Fruit fly (Drosophila melanogaster) whole organism, embryonic: ENCODE results near the gene CG8206.

Experiments
- CG11247 ChIP-seq: fragments of 200-800 bp; sonication (Bioruptor generic); IDR thresholded peaks from 2 replicates; pipeline ENCODE4 v1.3.6; 2022; ENCODE audit warnings: missing biosample characterization, missing genetic modification characterization
- CG11560 ChIP-seq: fragments of 200-800 bp; sonication (Bioruptor generic); IDR thresholded peaks from 3 replicates; pipeline ENCODE4 v1.3.6; 2022; ENCODE audit warnings: missing biosample characterization, missing genetic modification characterization
- CG12236 ChIP-seq: fragments of 200-800 bp; sonication (Bioruptor generic); optimal IDR thresholded peaks from 2 replicates; lab custom pipeline; 2016; ENCODE audit warnings: missing biosample characterization, missing genetic modification characterization
- CG12769 ChIP-seq: fragments of 200-800 bp; sonication (Bioruptor generic); optimal IDR thresholded peaks from 2 replicates; lab custom pipeline; 2019; ENCODE audit warnings: missing biosample characterization, mild to moderate bottlenecking, missing genetic modification characterization, moderate library complexity
- CG14050 ChIP-seq: fragments of 200-800 bp; sonication (Bioruptor generic); IDR thresholded peaks from 3 replicates; pipeline ENCODE4 v1.3.6; 2022; ENCODE audit warnings: missing biosample characterization, missing genetic modification characterization
- CG14441 ChIP-seq: fragments of 200-800 bp; sonication (Bioruptor generic); IDR thresholded peaks from 2 replicates; pipeline ENCODE4 v1.3.6; 2022; ENCODE audit warnings: missing biosample characterization, missing genetic modification characterization
- CG16813 ChIP-seq: fragments of 200-800 bp; sonication (Bioruptor generic); IDR thresholded peaks from 3 replicates; pipeline ENCODE4 v1.3.6; 2022; ENCODE audit warnings: missing biosample characterization, missing genetic modification characterization; ENCODE audit not compliant: partially characterized antibody
- CG17186 ChIP-seq: fragments of 200-800 bp; sonication (Bioruptor generic); optimal IDR thresholded peaks from 3 replicates; lab custom pipeline; 2017; ENCODE audit warnings: missing biosample characterization, missing genetic modification reagents, missing genetic modification characterization
- CG17328 ChIP-seq: fragments of 200-800 bp; sonication (Bioruptor generic); IDR thresholded peaks from 2 replicates; pipeline ENCODE4 v1.3.6; 2022; ENCODE audit warnings: missing biosample characterization, missing genetic modification characterization
- CG1792 ChIP-seq: fragments of 200-800 bp; sonication (Bioruptor generic); optimal IDR thresholded peaks from 2 replicates; lab custom pipeline; 2016; ENCODE audit warnings: missing biosample characterization, missing genetic modification characterization
- CG2889 ChIP-seq: fragments of 200-800 bp; sonication (Bioruptor generic); IDR thresholded peaks from 3 replicates; pipeline ENCODE4 v1.3.6; 2022; ENCODE audit warnings: missing biosample characterization, missing genetic modification characterization
- CG32767 ChIP-seq: fragments of 200-800 bp; sonication (Bioruptor generic); IDR thresholded peaks from 2 replicates; pipeline ENCODE4 v1.3.6; 2022; ENCODE audit warnings: missing biosample characterization, missing genetic modification characterization
- CG7271 ChIP-seq: fragments of 200-800 bp; sonication (Bioruptor generic); optimal IDR thresholded peaks from 2 replicates; lab custom pipeline; 2018; ENCODE audit warnings: missing biosample characterization, mild to moderate bottlenecking, missing genetic modification characterization, moderate library complexity
- CG8281 ChIP-seq: fragments of 200-800 bp; sonication (Bioruptor generic); optimal IDR thresholded peaks from 2 replicates; lab custom pipeline; 2018; ENCODE audit warnings: missing biosample characterization, mild to moderate bottlenecking, missing genetic modification characterization, moderate library complexity
- CG8388 ChIP-seq: fragments of 200-800 bp; sonication (Bioruptor generic); optimal IDR thresholded peaks from 2 replicates; lab custom pipeline; 2019; ENCODE audit warnings: missing biosample characterization, mild to moderate bottlenecking, missing genetic modification characterization, moderate library complexity
- CG8765 ChIP-seq: fragments of 200-800 bp; sonication (Bioruptor generic); IDR thresholded peaks from 2 replicates; pipeline ENCODE4 v1.3.6; 2022; ENCODE audit warnings: missing biosample characterization, missing genetic modification characterization
- CrebB ChIP-seq: fragments of 200-800 bp; sonication (Bioruptor generic); optimal IDR thresholded peaks from 3 replicates; lab custom pipeline; 2018; ENCODE audit warnings: missing biosample characterization, mild to moderate bottlenecking, missing genetic modification characterization
- Dp ChIP-seq: fragments of 200-800 bp; sonication (Bioruptor generic); optimal IDR thresholded peaks from 2 replicates; lab custom pipeline; 2018; ENCODE audit warnings: missing biosample characterization, mild to moderate bottlenecking, missing genetic modification characterization, moderate library complexity
- Dref ChIP-seq: fragments of 200-800 bp; sonication (Bioruptor generic); IDR thresholded peaks from 2 replicates; pipeline ENCODE4 v1.3.6; 2022; ENCODE audit warnings: missing biosample characterization, missing genetic modification characterization
- E2f1 ChIP-seq: fragments of 200-800 bp; sonication (Bioruptor generic); IDR thresholded peaks from 2 replicates; pipeline ENCODE4 v1.3.6; 2022; ENCODE audit warnings: missing biosample characterization, missing genetic modification characterization
- ERR ChIP-seq: fragments of 200-800 bp; sonication (Bioruptor generic); optimal IDR thresholded peaks from 2 replicates; lab custom pipeline; 2016; ENCODE audit warnings: missing biosample characterization, missing genetic modification characterization
- HLH54F ChIP-seq: fragments of 200-800 bp; sonication (Bioruptor generic); optimal IDR thresholded peaks from 3 replicates; lab custom pipeline; 2016; ENCODE audit warnings: missing biosample characterization, missing genetic modification characterization
- Hr39 ChIP-seq: fragments of >200 bp; optimal IDR thresholded peaks from 2 replicates; lab custom pipeline; 2017
- Hr51 ChIP-seq, 2 experiments: fragments of 200-800 bp; sonication (Bioruptor generic); optimal IDR thresholded peaks; 2 replicates in 1 of 2; 3 replicates in 1 of 2; lab custom pipeline; 2016 to 2018; ENCODE audit warnings: missing biosample characterization in 2 of 2, missing genetic modification characterization in 2 of 2, mild to moderate bottlenecking in 1 of 2, moderate library complexity in 1 of 2
- NK7.1 ChIP-seq: fragments of 200-800 bp; sonication (Bioruptor generic); optimal IDR thresholded peaks from 3 replicates; lab custom pipeline; 2016; ENCODE audit warnings: missing biosample characterization, missing genetic modification characterization
- Neu2 ChIP-seq: fragments of 200-800 bp; sonication (Bioruptor generic); optimal IDR thresholded peaks from 3 replicates; lab custom pipeline; 2016; ENCODE audit warnings: missing biosample characterization, missing genetic modification characterization, borderline replicate concordance
- Nf-YC ChIP-seq: fragments of 200-800 bp; optimal IDR thresholded peaks from 3 replicates; lab custom pipeline; 2019; ENCODE audit warnings: missing biosample characterization, mild to moderate bottlenecking, missing genetic modification characterization, moderate library complexity
- Spps ChIP-seq: fragments of 200-800 bp; sonication (Bioruptor generic); optimal IDR thresholded peaks from 2 replicates; lab custom pipeline; 2018; ENCODE audit warnings: missing biosample characterization, mild to moderate bottlenecking, missing genetic modification characterization
- amos ChIP-seq: fragments of 200-800 bp; sonication (Bioruptor generic); IDR thresholded peaks from 2 replicates; pipeline ENCODE4 v1.3.6; 2022; ENCODE audit warnings: missing biosample characterization, missing genetic modification characterization; ENCODE audit not compliant: partially characterized antibody
- ap ChIP-seq: fragments of 200-800 bp; sonication (Bioruptor generic); IDR thresholded peaks from 2 replicates; pipeline ENCODE4 v1.3.6; 2022; ENCODE audit warnings: missing biosample characterization, missing genetic modification characterization
- crol ChIP-seq: fragments of 200-800 bp; sonication (Bioruptor generic); IDR thresholded peaks from 2 replicates; pipeline ENCODE4 v1.3.6; 2022; ENCODE audit warnings: missing biosample characterization, missing genetic modification characterization
- dmrt11E ChIP-seq: fragments of 200-800 bp; sonication (Bioruptor generic); optimal IDR thresholded peaks from 3 replicates; lab custom pipeline; 2018; ENCODE audit warnings: missing biosample characterization, mild to moderate bottlenecking, missing genetic modification characterization, moderate library complexity
- ewg ChIP-seq: fragments of 200-800 bp; sonication (Bioruptor generic); optimal IDR thresholded peaks from 3 replicates; lab custom pipeline; 2017; ENCODE audit warnings: mild to moderate bottlenecking, missing biosample characterization, missing genetic modification reagents, missing genetic modification characterization
- gsb ChIP-seq: fragments of 200-800 bp; sonication (Bioruptor generic); IDR thresholded peaks from 2 replicates; pipeline ENCODE4 v1.3.6; 2022; ENCODE audit warnings: missing biosample characterization, missing genetic modification characterization
- gt ChIP-seq: fragments of 200-800 bp; sonication (Bioruptor generic); IDR thresholded peaks from 2 replicates; pipeline ENCODE4 v1.3.6; 2022; ENCODE audit warnings: missing biosample characterization, missing genetic modification characterization
- ham ChIP-seq: fragments of 200-800 bp; sonication (Bioruptor generic); IDR thresholded peaks from 2 replicates; pipeline ENCODE4 v1.3.6; 2022; ENCODE audit warnings: missing biosample characterization, missing genetic modification characterization
- her ChIP-seq: fragments of 200-800 bp; sonication (Bioruptor generic); optimal IDR thresholded peaks from 2 replicates; lab custom pipeline; 2016; ENCODE audit warnings: missing biosample characterization, missing genetic modification characterization
- ind ChIP-seq: fragments of 200-800 bp; sonication (Bioruptor generic); optimal IDR thresholded peaks from 3 replicates; lab custom pipeline; 2016; ENCODE audit warnings: missing biosample characterization, missing genetic modification characterization
- klu ChIP-seq: fragments of 200-800 bp; sonication (Bioruptor generic); IDR thresholded peaks from 2 replicates; pipeline ENCODE4 v1.3.6; 2022; ENCODE audit warnings: missing biosample characterization, missing genetic modification characterization
- luna ChIP-seq: fragments of 200-800 bp; sonication (Bioruptor generic); optimal IDR thresholded peaks from 2 replicates; lab custom pipeline; 2016; ENCODE audit warnings: missing biosample characterization, missing genetic modification characterization
- mirr ChIP-seq: fragments of 200-800 bp; sonication (Bioruptor generic); optimal IDR thresholded peaks from 3 replicates; lab custom pipeline; 2018; ENCODE audit warnings: missing biosample characterization, mild to moderate bottlenecking, missing genetic modification characterization
- nom ChIP-seq: fragments of 200-800 bp; sonication (Bioruptor generic); optimal IDR thresholded peaks from 2 replicates; lab custom pipeline; 2017; ENCODE audit warnings: missing biosample characterization, missing genetic modification characterization, mild to moderate bottlenecking, moderate library complexity, missing genetic modification reagents
- p53 ChIP-seq: fragments of 200-800 bp; sonication (Bioruptor generic); optimal IDR thresholded peaks from 2 replicates; lab custom pipeline; 2016; ENCODE audit warnings: missing biosample characterization, missing genetic modification characterization
- pan ChIP-seq, 4 experiments: fragments of >200 bp in 3 of 4; fragments of 200-800 bp in 1 of 4; sonication (Bioruptor generic) in 1 of 4; optimal IDR thresholded peaks in 3 of 4; IDR thresholded peaks in 1 of 4; 2 replicates each; pipeline versions ENCODE4 v1.3.6 to Lab custom; 2017 to 2022; ENCODE audit warnings: missing biosample characterization in 2 of 4, missing genetic modification characterization in 2 of 4, mixed read lengths in 1 of 4
- repo ChIP-seq: fragments of 200-800 bp; sonication (Bioruptor generic); optimal IDR thresholded peaks from 2 replicates; lab custom pipeline; 2016; ENCODE audit warnings: missing biosample characterization, missing genetic modification characterization
- sens-2 ChIP-seq: fragments of 200-800 bp; sonication (Bioruptor generic); IDR thresholded peaks from 2 replicates; pipeline ENCODE4 v1.3.6; 2022; ENCODE audit warnings: missing biosample characterization, missing genetic modification characterization
- slp2 ChIP-seq: fragments of 200-800 bp; sonication (Bioruptor generic); optimal IDR thresholded peaks from 2 replicates; lab custom pipeline; 2016; ENCODE audit warnings: missing biosample characterization, missing genetic modification characterization
- ssp ChIP-seq: fragments of 200-800 bp; sonication (Bioruptor generic); IDR thresholded peaks from 2 replicates; pipeline ENCODE4 v1.3.6; 2022; ENCODE audit warnings: missing biosample characterization, missing genetic modification characterization
- stc ChIP-seq: fragments of 200-800 bp; sonication (Bioruptor generic); IDR thresholded peaks from 2 replicates; pipeline ENCODE4 v1.3.6; 2022; ENCODE audit warnings: missing biosample characterization, missing genetic modification characterization
- z ChIP-seq: fragments of 200-800 bp; sonication (Bioruptor generic); IDR thresholded peaks from 3 replicates; pipeline ENCODE4 v1.3.6; 2022; ENCODE audit warnings: missing biosample characterization, missing genetic modification characterization
- zfh2 ChIP-seq: fragments of 200-800 bp; sonication (Bioruptor generic); optimal IDR thresholded peaks from 2 replicates; lab custom pipeline; 2016; ENCODE audit warnings: missing biosample characterization, missing genetic modification characterization

The CG8206 gene

dm6 chrX:15709984-15710750, 28.9 kb upstream of the CG8206 start, which contains the start of the genes CG9281 and CG15601 (continued):
- no peak for TF ChIP-seq CG12769 (tag; lab: Kevin White, UChicago)
- no peak for TF ChIP-seq CG8765
- TF ChIP-seq ewg (GFP tag; lab: Kevin White, UChicago) = no peak
- TF ChIP-seq CG7271 = no peak
- TF ChIP-seq ap (GFP tag; lab: Robert Waterston, UW) = no peak
- peak; percentile 50 for TF ChIP-seq Dref (GFP tag; lab: Robert Waterston, UW)
- no peak for TF ChIP-seq CG32767 (GFP tag; lab: Robert Waterston, UW)
- no peak for TF ChIP-seq slp2 (GFP tag; lab: Kevin White, UChicago)
- no peak for TF ChIP-seq CG1792 (GFP tag; lab: Kevin White, UChicago)
- TF ChIP-seq dmrt11E = no peak
- no peak for TF ChIP-seq Hr51 (GFP tag; optimal IDR thresholded peaks at IDR 0.05; lab: Kevin White, UChicago)
- no peak for TF ChIP-seq Neu2
- no peak for TF ChIP-seq pan (optimal IDR thresholded peaks at IDR 0.05; lab: Kevin White, UChicago)
- no peak for TF ChIP-seq pan (GFP tag; optimal IDR thresholded peaks at IDR 0.05 in 1 of 2, IDR thresholded peaks at IDR 0.05 in 1 of 2)
- TF ChIP-seq stc = no peak
- TF ChIP-seq CG17186 (GFP tag; lab: Kevin White, UChicago) = no peak
- TF ChIP-seq CG14050 (GFP tag; lab: Robert Waterston, UW) = no peak
- TF ChIP-seq Nf-YC = peak; percentile 24
- no peak for TF ChIP-seq sens-2 (GFP tag; lab: Robert Waterston, UW)
- no peak for TF ChIP-seq ham (GFP tag; lab: Robert Waterston, UW)
- no peak for TF ChIP-seq CG8388
- TF ChIP-seq klu = no peak
- no peak for TF ChIP-seq Spps (tag; lab: Kevin White, UChicago)
- TF ChIP-seq her (GFP tag; lab: Kevin White, UChicago) = peak; percentile 36
- TF ChIP-seq z = no peak
- peak; percentile 2 for TF ChIP-seq mirr (GFP tag; lab: Kevin White, UChicago)
- peak; percentile 43; the same call in 1 of the 2 replicates for TF ChIP-seq E2f1
- no peak for TF ChIP-seq repo (GFP tag; lab: Kevin White, UChicago)
- TF ChIP-seq amos (GFP tag; lab: Robert Waterston, UW) = peak; percentile 50
- no peak for TF ChIP-seq gsb (GFP tag; lab: Robert Waterston, UW)
- no peak for TF ChIP-seq NK7.1
- TF ChIP-seq CG17328 (GFP tag; lab: Robert Waterston, UW) = no peak
- no peak for TF ChIP-seq luna
- no peak for TF ChIP-seq zfh2
- no peak for TF ChIP-seq gt (GFP tag; lab: Robert Waterston, UW)
- no peak for TF ChIP-seq CG2889 (GFP tag; lab: Robert Waterston, UW)
- TF ChIP-seq CG16813 = peak; percentile 35; the same call in 1 of the 3 replicates
- no peak for TF ChIP-seq CrebB (tag; lab: Kevin White, UChicago)
- TF ChIP-seq nom (GFP tag; lab: Kevin White, UChicago) = no peak
- no peak for TF ChIP-seq CG8281 (tag; lab: Kevin White, UChicago)
- no peak for TF ChIP-seq ind (GFP tag; lab: Kevin White, UChicago)
- no peak for TF ChIP-seq CG12236 (GFP tag; lab: Kevin White, UChicago)
- TF ChIP-seq p53 (GFP tag; lab: Kevin White, UChicago) = no peak
- TF ChIP-seq CG14441 (GFP tag; lab: Robert Waterston, UW) = no peak
- TF ChIP-seq Hr39 (lab: Kevin White, UChicago) = no peak
- TF ChIP-seq HLH54F (GFP tag; lab: Kevin White, UChicago) = no peak
- no peak for TF ChIP-seq crol
- TF ChIP-seq CG11247 (GFP tag; lab: Robert Waterston, UW) = no peak
- TF ChIP-seq CG11560 (tag; lab: Robert Waterston, UW) = no peak
- no peak for TF ChIP-seq ERR
- no peak for TF ChIP-seq ssp (GFP tag; lab: Robert Waterston, UW)
- peak; percentile 38 for TF ChIP-seq Dp (GFP tag; lab: Kevin White, UChicago)
